Worm (Caenorhabditis elegans) whole organism, young adult: ENCODE data around the gene nas-21.

Experiments used
- B0261.1 ChIP-seq: sonication (generic microtip); optimal IDR thresholded peaks from 2 replicates; lab custom pipeline; 2016; ENCODE audit warnings: mild to moderate bottlenecking, missing genetic modification characterization, moderate library complexity, missing compliant biosample characterization
- B0336.3 ChIP-seq: fragments of 200-800 bp; sonication (Bioruptor generic); IDR thresholded peaks from 2 replicates; pipeline ENCODE4 v1.3.6; 2022; ENCODE audit warnings: missing genetic modification characterization, missing compliant biosample characterization
- F10E7.11 ChIP-seq: sonication (generic microtip); optimal IDR thresholded peaks from 2 replicates; lab custom pipeline; 2017; ENCODE audit warnings: mild to moderate bottlenecking, missing genetic modification characterization, moderate library complexity, missing compliant biosample characterization
- F33H1.4 ChIP-seq: fragments of 200-800 bp; sonication (Bioruptor generic); IDR thresholded peaks from 2 replicates; pipeline ENCODE4 v1.3.6; 2022; ENCODE audit warnings: missing genetic modification reagents, missing genetic modification characterization, missing compliant biosample characterization
- F37B4.10 ChIP-seq: fragments of 200-800 bp; sonication (Bioruptor generic); IDR thresholded peaks from 2 replicates; pipeline ENCODE4 v1.3.6; 2022; ENCODE audit warnings: missing genetic modification characterization, missing compliant biosample characterization
- F55B11.4 ChIP-seq: sonication (generic microtip); optimal IDR thresholded peaks from 2 replicates; lab custom pipeline; 2016; ENCODE audit warnings: missing compliant biosample characterization, missing genetic modification characterization, borderline replicate concordance; ENCODE audit not compliant: insufficient read depth
- F57A8.1 ChIP-seq: fragments of 200-800 bp; sonication (Bioruptor generic); optimal IDR thresholded peaks from 2 replicates; lab custom pipeline; 2018; ENCODE audit warnings: mild to moderate bottlenecking, missing genetic modification characterization, moderate library complexity, missing compliant biosample characterization
- F57C9.4 ChIP-seq: sonication (generic microtip); optimal IDR thresholded peaks from 2 replicates; lab custom pipeline; 2017; ENCODE audit warnings: mild to moderate bottlenecking, missing genetic modification characterization, missing compliant biosample characterization
- T07F8.4 ChIP-seq: sonication (generic microtip); optimal IDR thresholded peaks from 2 replicates; lab custom pipeline; 2016; ENCODE audit warnings: mild to moderate bottlenecking, missing genetic modification characterization, moderate library complexity, missing compliant biosample characterization
- Y79H2A.3 ChIP-seq: fragments of 200-800 bp; sonication (Bioruptor generic); conservative IDR thresholded peaks from 2 replicates; pipeline ENCODE4 v1.3.6; 2022; ENCODE audit warnings: missing genetic modification reagents, missing genetic modification characterization, missing compliant biosample characterization
- Y95B8A.8 ChIP-seq: fragments of 200-800 bp; sonication (Bioruptor generic); IDR thresholded peaks from 2 replicates; pipeline ENCODE4 v1.3.6; 2022; ENCODE audit warnings: missing genetic modification reagents, missing genetic modification characterization, missing compliant biosample characterization
- ZK185.1 ChIP-seq: sonication (generic microtip); optimal IDR thresholded peaks from 2 replicates; lab custom pipeline; 2016; ENCODE audit warnings: mild to moderate bottlenecking, missing genetic modification characterization, missing compliant biosample characterization; ENCODE audit not compliant: poor library complexity, severe bottlenecking
- athp-1 ChIP-seq: sonication (generic microtip); optimal IDR thresholded peaks from 2 replicates; lab custom pipeline; 2017; ENCODE audit warnings: mild to moderate bottlenecking, missing genetic modification characterization, missing compliant biosample characterization
- ceh-91 ChIP-seq: fragments of 200-800 bp; sonication (Bioruptor generic); IDR thresholded peaks from 2 replicates; pipeline ENCODE4 v1.3.6; 2022; ENCODE audit warnings: missing genetic modification reagents, missing genetic modification characterization, missing compliant biosample characterization
- chd-7 ChIP-seq: sonication (generic microtip); optimal IDR thresholded peaks from 2 replicates; lab custom pipeline; 2016; ENCODE audit warnings: mild to moderate bottlenecking, missing genetic modification characterization, moderate library complexity, missing compliant biosample characterization
- dpff-1 ChIP-seq: sonication (generic microtip); optimal IDR thresholded peaks from 2 replicates; lab custom pipeline; 2017; ENCODE audit warnings: mild to moderate bottlenecking, missing genetic modification characterization, missing compliant biosample characterization
- egl-18 ChIP-seq: fragments of 200-800 bp; sonication (Bioruptor generic); IDR thresholded peaks from 2 replicates; pipeline ENCODE4 v1.3.6; 2022; ENCODE audit warnings: missing genetic modification reagents, missing genetic modification characterization, missing compliant biosample characterization
- egl-44 ChIP-seq: fragments of 200-800 bp; sonication (Bioruptor generic); IDR thresholded peaks from 2 replicates; pipeline ENCODE4 v1.3.6; 2022; ENCODE audit warnings: missing genetic modification reagents, missing genetic modification characterization, missing compliant biosample characterization
- egrh-3 ChIP-seq: fragments of 200-800 bp; sonication (Bioruptor generic); IDR thresholded peaks from 2 replicates; pipeline ENCODE4 v1.3.6; 2022; ENCODE audit warnings: missing genetic modification reagents, missing genetic modification characterization, missing compliant biosample characterization
- ekl-4 ChIP-seq: fragments of 200-800 bp; sonication (Bioruptor generic); IDR thresholded peaks from 2 replicates; pipeline ENCODE4 v1.3.6; 2022; ENCODE audit warnings: missing genetic modification reagents, missing genetic modification characterization, missing compliant biosample characterization
- ets-4 ChIP-seq: fragments of 200-800 bp; sonication (Bioruptor generic); optimal IDR thresholded peaks from 2 replicates; lab custom pipeline; 2018; ENCODE audit warnings: mild to moderate bottlenecking, missing genetic modification characterization, missing compliant biosample characterization
- fkh-3 ChIP-seq: sonication (generic microtip); optimal IDR thresholded peaks from 2 replicates; lab custom pipeline; 2016; ENCODE audit warnings: mild to moderate bottlenecking, missing genetic modification characterization, missing compliant biosample characterization
- hmg-20 ChIP-seq: fragments of 200-800 bp; sonication (Bioruptor generic); IDR thresholded peaks from 2 replicates; pipeline ENCODE4 v1.3.6; 2022; ENCODE audit warnings: missing genetic modification reagents, missing genetic modification characterization, missing compliant biosample characterization
- hrde-1 ChIP-seq: sonication (generic microtip); optimal IDR thresholded peaks from 2 replicates; lab custom pipeline; 2016; ENCODE audit warnings: missing genetic modification characterization, mild to moderate bottlenecking, missing compliant biosample characterization, moderate library complexity, missing genotype, missing genetic modification reagents, borderline replicate concordance
- lin-54 ChIP-seq: fragments of 200-800 bp; sonication (Bioruptor generic); optimal IDR thresholded peaks from 2 replicates; lab custom pipeline; 2018; ENCODE audit warnings: mild to moderate bottlenecking, missing genetic modification characterization, missing compliant biosample characterization
- lsl-1 ChIP-seq: fragments of 200-800 bp; sonication (Bioruptor generic); optimal IDR thresholded peaks from 2 replicates; lab custom pipeline; 2018; ENCODE audit warnings: mild to moderate bottlenecking, missing genetic modification characterization, moderate library complexity, missing compliant biosample characterization
- madf-10 ChIP-seq: sonication (generic microtip); optimal IDR thresholded peaks from 2 replicates; lab custom pipeline; 2016; ENCODE audit warnings: mild to moderate bottlenecking, missing genetic modification characterization, missing compliant biosample characterization
- madf-6 ChIP-seq: fragments of 200-800 bp; sonication (Bioruptor generic); IDR thresholded peaks from 2 replicates; pipeline ENCODE4 v1.3.6; 2022; ENCODE audit warnings: missing genetic modification reagents, missing genetic modification characterization, missing compliant biosample characterization
- nhr-27 ChIP-seq: fragments of 200-800 bp; sonication (Bioruptor generic); optimal IDR thresholded peaks from 2 replicates; lab custom pipeline; 2018; ENCODE audit warnings: mild to moderate bottlenecking, missing genetic modification characterization, moderate library complexity, missing compliant biosample characterization
- nhr-80 ChIP-seq: sonication (generic microtip); optimal IDR thresholded peaks from 2 replicates; lab custom pipeline; 2016; ENCODE audit warnings: missing genetic modification characterization, missing compliant biosample characterization
- nhr-90 ChIP-seq: sonication (generic microtip); optimal IDR thresholded peaks from 2 replicates; lab custom pipeline; 2016; ENCODE audit warnings: missing genotype, mild to moderate bottlenecking, missing genetic modification characterization, missing compliant biosample characterization
- rcor-1 ChIP-seq: fragments of 200-800 bp; sonication (Bioruptor generic); IDR thresholded peaks from 2 replicates; pipeline ENCODE4 v1.3.6; 2022; ENCODE audit warnings: missing genetic modification reagents, missing genetic modification characterization, missing compliant biosample characterization
- snpc-3.4 ChIP-seq: sonication (generic microtip); optimal IDR thresholded peaks from 2 replicates; lab custom pipeline; 2017; ENCODE audit warnings: missing genetic modification characterization, mild to moderate bottlenecking, missing compliant biosample characterization, antibody characterized with exemption, moderate library complexity, missing genotype, missing genetic modification reagents
- snpc-4 ChIP-seq, 5 experiments: fragments of 150-350 bp in 1 of 5; sonication (generic microtip) in 4 of 5; optimal IDR thresholded peaks; 2 replicates each; lab custom pipeline; 2014 to 2018; ENCODE audit warnings: missing genetic modification characterization in 5 of 5, missing biosample characterization in 3 of 5, antibody characterized with exemption in 2 of 5, mild to moderate bottlenecking in 2 of 5, missing compliant biosample characterization in 2 of 5, missing genotype in 2 of 5, moderate library complexity in 2 of 5, missing genetic modification reagents in 1 of 5
- somi-1 ChIP-seq: fragments of 200-800 bp; sonication (Bioruptor generic); optimal IDR thresholded peaks from 2 replicates; lab custom pipeline; 2018; ENCODE audit warnings: mild to moderate bottlenecking, missing genetic modification characterization, missing compliant biosample characterization
- unc-130 ChIP-seq: sonication (generic microtip); optimal IDR thresholded peaks from 2 replicates; lab custom pipeline; 2016; ENCODE audit warnings: missing genetic modification reagents, missing genetic modification characterization, missing compliant biosample characterization
- zfh-2 ChIP-seq: fragments of 200-800 bp; sonication (Bioruptor generic); conservative IDR thresholded peaks from 2 replicates; pipeline ENCODE4 v1.3.6; 2022; ENCODE audit warnings: missing genetic modification reagents, missing genetic modification characterization, missing compliant biosample characterization
- ztf-28 ChIP-seq: fragments of 200-800 bp; sonication (Bioruptor generic); IDR thresholded peaks from 2 replicates; pipeline ENCODE4 v1.3.6; 2022; ENCODE audit warnings: missing genetic modification reagents, missing genetic modification characterization, missing compliant biosample characterization

The nas-21 gene

ce11 chrV:11484404-11484803 is 12.0 kb downstream of the nas-21 start:
- 0 out of 2 replicates have a peak, but pooled peaks have one; percentile 6 for TF ChIP-seq hmg-20
- TF ChIP-seq F57A8.1 (GFP tag; lab: Kevin White, UChicago) = no peak
- no peak for TF ChIP-seq ekl-4 (GFP tag; lab: Robert Waterston, UW)
- no peak for TF ChIP-seq B0261.1 (tag; lab: Kevin White, UChicago)
- TF ChIP-seq egl-44 = no peak
- TF ChIP-seq ets-4 = no peak
- TF ChIP-seq nhr-27 (tag; lab: Kevin White, UChicago) = no peak
- TF ChIP-seq egl-18 = no peak
- no peak for TF ChIP-seq unc-130 (GFP tag; lab: Kevin White, UChicago)
- no peak for TF ChIP-seq chd-7 (tag; lab: Kevin White, UChicago)
- no peak for TF ChIP-seq B0336.3 (GFP tag; lab: Robert Waterston, UW)
- no peak for TF ChIP-seq ztf-28 (GFP tag; lab: Robert Waterston, UW)
- peak; percentile 65 for TF ChIP-seq zfh-2
- no peak for TF ChIP-seq F37B4.10 (GFP tag; lab: Robert Waterston, UW)
- TF ChIP-seq Y79H2A.3 (GFP tag; lab: Robert Waterston, UW) = no peak
- no peak for TF ChIP-seq lin-54 (GFP tag; lab: Kevin White, UChicago)
- no peak for TF ChIP-seq athp-1 (tag; lab: Kevin White, UChicago)
- TF ChIP-seq Y95B8A.8 (GFP tag; lab: Robert Waterston, UW) = no peak
- TF ChIP-seq somi-1 = no peak
- no peak for TF ChIP-seq fkh-3 (tag; lab: Kevin White, UChicago)
- peak; percentile 62; the same call in 1 of the 2 replicates for TF ChIP-seq egrh-3 (GFP tag; lab: Robert Waterston, UW)

ce11 chrV:11485558-11485957 is 13.2 kb downstream of the nas-21 start, which contains the start of gene srh-1:
Gene srh-1, plus strand, starts transcription at chrV:11485858.
- TF ChIP-seq snpc-4 (GFP tag; optimal IDR thresholded peaks at IDR 0.05; lab: Kevin White, UChicago) (no peak), snpc-4 (tag; optimal IDR thresholded peaks at IDR 0.05; lab: Kevin White, UChicago) (no peak), hrde-1 (tag; lab: Kevin White, UChicago) (no peak), F10E7.11 (tag; lab: Kevin White, UChicago) (no peak), madf-10 (tag; lab: Kevin White, UChicago) (no peak), dpff-1 (tag; lab: Kevin White, UChicago) (no peak), ceh-91 (GFP tag; lab: Robert Waterston, UW) (no peak), rcor-1 (GFP tag; lab: Robert Waterston, UW) (no peak), B0336.3 (GFP tag; lab: Robert Waterston, UW) (no peak), Y95B8A.8 (GFP tag; lab: Robert Waterston, UW) (no peak), F33H1.4 (GFP tag; lab: Robert Waterston, UW) (no peak), nhr-80 (no peak), unc-130 (GFP tag; lab: Kevin White, UChicago) (no peak), madf-6 (GFP tag; lab: Robert Waterston, UW) (no peak), F57C9.4 (tag; lab: Kevin White, UChicago) (no peak), ZK185.1 (no peak), F55B11.4 (tag; lab: Kevin White, UChicago) (no peak), T07F8.4 (tag; lab: Kevin White, UChicago) (no peak), snpc-3.4 (tag; lab: Kevin White, UChicago) (no peak), lsl-1 (no peak), nhr-90 (tag; lab: Kevin White, UChicago) (no peak)
